Fruit fly (Drosophila melanogaster): ENCODE results near the gene Coprox.

The Coprox gene

dm6 chr2L:6920661-6921359 is 43.4 kb upstream of the Coprox start, which contains the start of gene Hrb27C (continued):
- no peak; the same call in 2 of the 3 replicates for TF ChIP-seq CG34422 (GFP tag; IDR thresholded peaks at IDR 0.05)
- no peak for TF ChIP-seq CG3838 (GFP tag; optimal IDR thresholded peaks at IDR 0.05)
- no peak for TF ChIP-seq wdn (GFP tag; IDR thresholded peaks at IDR 0.05)
- TF ChIP-seq seq (GFP tag; IDR thresholded peaks at IDR 0.05) = no peak
- no peak for TF ChIP-seq Poxn (GFP tag; IDR thresholded peaks at IDR 0.05)
- TF ChIP-seq ro (GFP tag; IDR thresholded peaks at IDR 0.05) = no peak
- TF ChIP-seq CG17912 (GFP tag; optimal IDR thresholded peaks at IDR 0.05) = no peak
- no peak for TF ChIP-seq CG11247 (GFP tag; IDR thresholded peaks at IDR 0.05)
- no peak for TF ChIP-seq lilli (GFP tag; optimal IDR thresholded peaks at IDR 0.05)
- no peak for TF ChIP-seq dan (GFP tag; IDR thresholded peaks at IDR 0.05)
- no peak for TF ChIP-seq BtbVII (GFP tag; optimal IDR thresholded peaks at IDR 0.05)
- no peak for TF ChIP-seq BEAF-32 (GFP tag; optimal IDR thresholded peaks at IDR 0.05)
- TF ChIP-seq CG17385 (GFP tag; optimal IDR thresholded peaks at IDR 0.05) = peak; percentile 1
- no peak for TF ChIP-seq CG7839 (tag; optimal IDR thresholded peaks at IDR 0.05)
- TF ChIP-seq Med (GFP tag) = peak; percentile 68
- no peak for TF ChIP-seq kah (GFP tag; optimal IDR thresholded peaks at IDR 0.05)
- TF ChIP-seq CG10209 (GFP tag; optimal IDR thresholded peaks at IDR 0.05) = no peak
- no peak for TF ChIP-seq mld (GFP tag; IDR thresholded peaks at IDR 0.05; ENCODE audit: partially characterized antibody)
- no peak for TF ChIP-seq bsh (GFP tag; optimal IDR thresholded peaks at IDR 0.05)
- TF ChIP-seq CG3163 (GFP tag; optimal IDR thresholded peaks at IDR 0.05) = no peak
- no peak for TF ChIP-seq Dip3 (GFP tag; optimal IDR thresholded peaks at IDR 0.05)
- peak; percentile 12 for TF ChIP-seq phol (tag; optimal IDR thresholded peaks at IDR 0.05)
- TF ChIP-seq aop (GFP tag; IDR thresholded peaks at IDR 0.05) = no peak
- peak; percentile 91 for TF ChIP-seq Deaf1 (tag; optimal IDR thresholded peaks at IDR 0.05)
- no peak for TF ChIP-seq tap (tag; optimal IDR thresholded peaks at IDR 0.05)
- TF ChIP-seq Trl (optimal IDR thresholded peaks at IDR 0.05) = no peak
- no peak for TF ChIP-seq Trl (GFP tag; optimal IDR thresholded peaks at IDR 0.05)
- TF ChIP-seq Hr51 (GFP tag; optimal IDR thresholded peaks at IDR 0.05) = no peak
- no peak for TF ChIP-seq CG6765 (GFP tag; optimal IDR thresholded peaks at IDR 0.05)
- no peak for TF ChIP-seq ERR (GFP tag; optimal IDR thresholded peaks at IDR 0.05)
- TF ChIP-seq Max (GFP tag; optimal IDR thresholded peaks at IDR 0.05) = no peak
- TF ChIP-seq CG42726 (GFP tag; IDR thresholded peaks at IDR 0.05; ENCODE audit: partially characterized antibody) = no peak
- no peak for TF ChIP-seq hkb (optimal IDR thresholded peaks at IDR 0.05)
- no peak for TF ChIP-seq hkb (GFP tag; IDR thresholded peaks at IDR 0.05)
- TF ChIP-seq MESR4 (GFP tag; optimal IDR thresholded peaks at IDR 0.05) = peak; percentile 68
- TF ChIP-seq CG17328 (GFP tag; IDR thresholded peaks at IDR 0.05) = no peak
- no peak for TF ChIP-seq vfl (GFP tag; optimal IDR thresholded peaks at IDR 0.05)
- no peak for TF ChIP-seq CG14014 (GFP tag; IDR thresholded peaks at IDR 0.05)
- no peak for TF ChIP-seq CG2202 (tag; optimal IDR thresholded peaks at IDR 0.05)
- TF ChIP-seq ci (GFP tag; IDR thresholded peaks at IDR 0.05) = no peak
- no peak for TF ChIP-seq cas (GFP tag; IDR thresholded peaks at IDR 0.05)
- TF ChIP-seq CG10267 (tag; optimal IDR thresholded peaks at IDR 0.05) = no peak
- no peak for TF ChIP-seq fd3F (GFP tag; optimal IDR thresholded peaks at IDR 0.05)
- TF ChIP-seq CG8924 (tag; optimal IDR thresholded peaks at IDR 0.05) = peak; percentile 15
- peak; percentile 91 for TF ChIP-seq CG32767 (GFP tag; IDR thresholded peaks at IDR 0.05)
- TF ChIP-seq CG10565 (GFP tag; optimal IDR thresholded peaks at IDR 0.05) = no peak
- TF ChIP-seq Chrac-16 (GFP tag; optimal IDR thresholded peaks at IDR 0.05) = no peak
- TF ChIP-seq Tbp (GFP tag; optimal IDR thresholded peaks at IDR 0.05) = no peak
- no peak for TF ChIP-seq CG12104 (GFP tag; optimal IDR thresholded peaks at IDR 0.05)
- TF ChIP-seq CG8478 (optimal IDR thresholded peaks at IDR 0.05) = no peak
- no peak for TF ChIP-seq twi (tag; optimal IDR thresholded peaks at IDR 0.05)
- no peak for TF ChIP-seq p53 (GFP tag; optimal IDR thresholded peaks at IDR 0.05)
